Fruit fly (Drosophila melanogaster) whole organism, embryonic: ENCODE results near the gene RpL34b.

Experiments
- Antp ChIP-seq: fragments of 200-800 bp; sonication (Bioruptor generic); optimal IDR thresholded peaks from 3 replicates; lab custom pipeline; 2016; ENCODE audit warnings: missing biosample characterization, missing genetic modification characterization
- Asciz ChIP-seq: fragments of 200-800 bp; sonication (Bioruptor generic); optimal IDR thresholded peaks from 2 replicates; lab custom pipeline; 2017; ENCODE audit warnings: missing biosample characterization, mild to moderate bottlenecking, missing genetic modification characterization, missing genetic modification reagents
- B-H1 ChIP-seq: fragments of 200-800 bp; sonication (Bioruptor generic); IDR thresholded peaks from 3 replicates; pipeline ENCODE4 v1.3.6; 2022; ENCODE audit warnings: missing biosample characterization, missing genetic modification characterization
- CG1024 ChIP-seq: fragments of 200-800 bp; sonication (Bioruptor generic); IDR thresholded peaks from 2 replicates; pipeline ENCODE4 v1.3.6; 2022; ENCODE audit warnings: missing biosample characterization, missing genetic modification characterization
- CG10543 ChIP-seq: fragments of 200-800 bp; sonication (Bioruptor generic); optimal IDR thresholded peaks from 3 replicates; lab custom pipeline; 2017; ENCODE audit warnings: missing biosample characterization, mild to moderate bottlenecking, missing genetic modification characterization, moderate library complexity
- CG10654 ChIP-seq: fragments of 200-800 bp; sonication (Bioruptor generic); optimal IDR thresholded peaks from 2 replicates; lab custom pipeline; 2016; ENCODE audit warnings: missing biosample characterization, missing genetic modification characterization
- CG11560 ChIP-seq: fragments of 200-800 bp; sonication (Bioruptor generic); IDR thresholded peaks from 3 replicates; pipeline ENCODE4 v1.3.6; 2022; ENCODE audit warnings: missing biosample characterization, missing genetic modification characterization
- CG12104 ChIP-seq: fragments of 200-800 bp; sonication (Bioruptor generic); optimal IDR thresholded peaks from 3 replicates; lab custom pipeline; 2016; ENCODE audit warnings: missing biosample characterization, missing genetic modification characterization
- CG2129 ChIP-seq: fragments of 200-800 bp; sonication (Bioruptor generic); IDR thresholded peaks from 2 replicates; pipeline ENCODE4 v1.3.6; 2022; ENCODE audit warnings: missing biosample characterization, missing genetic modification characterization; ENCODE audit not compliant: partially characterized antibody
- CG2889 ChIP-seq: fragments of 200-800 bp; sonication (Bioruptor generic); IDR thresholded peaks from 3 replicates; pipeline ENCODE4 v1.3.6; 2022; ENCODE audit warnings: missing biosample characterization, missing genetic modification characterization
- CG30020 ChIP-seq: fragments of 200-800 bp; optimal IDR thresholded peaks from 2 replicates; lab custom pipeline; 2019; ENCODE audit warnings: missing biosample characterization, mild to moderate bottlenecking, missing genetic modification characterization, moderate library complexity
- CG3407 ChIP-seq: fragments of 200-800 bp; sonication (Bioruptor generic); optimal IDR thresholded peaks from 2 replicates; lab custom pipeline; 2018; ENCODE audit warnings: missing biosample characterization, mild to moderate bottlenecking, missing genetic modification characterization
- CG34422 ChIP-seq: fragments of 200-800 bp; sonication (Bioruptor generic); IDR thresholded peaks from 3 replicates; pipeline ENCODE4 v1.3.6; 2022; ENCODE audit warnings: missing biosample characterization, missing genetic modification characterization
- CG3726 ChIP-seq: fragments of 200-800 bp; sonication (Bioruptor generic); IDR thresholded peaks from 3 replicates; pipeline ENCODE4, ENCODE4 v1.3.6; 2022; ENCODE audit warnings: missing biosample characterization, missing genetic modification characterization
- CG42726 ChIP-seq: fragments of 200-800 bp; sonication (Bioruptor generic); IDR thresholded peaks from 2 replicates; pipeline ENCODE4 v1.3.6; 2022; ENCODE audit warnings: missing biosample characterization, missing genetic modification characterization; ENCODE audit not compliant: partially characterized antibody
- CG4617 ChIP-seq: fragments of 200-800 bp; sonication (Bioruptor generic); optimal IDR thresholded peaks from 3 replicates; lab custom pipeline; 2016; ENCODE audit warnings: missing biosample characterization, missing genetic modification characterization, borderline replicate concordance
- CG4707 ChIP-seq: fragments of 200-800 bp; sonication (Bioruptor generic); optimal IDR thresholded peaks from 2 replicates; lab custom pipeline; 2018; ENCODE audit warnings: missing biosample characterization, mild to moderate bottlenecking, missing genetic modification characterization, moderate library complexity
- CG8388 ChIP-seq: fragments of 200-800 bp; sonication (Bioruptor generic); optimal IDR thresholded peaks from 2 replicates; lab custom pipeline; 2019; ENCODE audit warnings: missing biosample characterization, mild to moderate bottlenecking, missing genetic modification characterization, moderate library complexity
- CG9609 ChIP-seq: fragments of 200-800 bp; sonication (Bioruptor generic); optimal IDR thresholded peaks from 3 replicates; lab custom pipeline; 2016; ENCODE audit warnings: missing biosample characterization, missing genetic modification characterization
- CTCF ChIP-seq: fragments of 200-800 bp; sonication (Bioruptor generic); optimal IDR thresholded peaks from 2 replicates; lab custom pipeline; 2017; ENCODE audit warnings: missing biosample characterization, mild to moderate bottlenecking, missing genetic modification characterization, moderate library complexity
- D19B ChIP-seq: fragments of 200-800 bp; sonication (Bioruptor generic); optimal IDR thresholded peaks from 2 replicates; lab custom pipeline; 2017; ENCODE audit warnings: missing biosample characterization, mild to moderate bottlenecking, missing genetic modification characterization
- Dfd ChIP-seq, 2 experiments: fragments of >200 bp; optimal IDR thresholded peaks; 2 replicates each; lab custom pipeline; 2017; ENCODE audit warnings: missing biosample characterization in 2 of 2, missing genetic modification characterization in 2 of 2
- Dip2 ChIP-seq: fragments of 200-800 bp; sonication (Bioruptor generic); IDR thresholded peaks from 2 replicates; pipeline ENCODE4 v1.3.6; 2022; ENCODE audit warnings: missing biosample characterization, missing genetic modification characterization
- Dll ChIP-seq: fragments of 200-800 bp; sonication (Bioruptor generic); IDR thresholded peaks from 4 replicates; pipeline ENCODE4 v1.3.6; 2022; ENCODE audit warnings: missing biosample characterization, missing genetic modification characterization; ENCODE audit not compliant: partially characterized antibody
- Gsc ChIP-seq: fragments of 200-800 bp; sonication (Bioruptor generic); IDR thresholded peaks from 2 replicates; pipeline ENCODE4 v1.3.6; 2022; ENCODE audit warnings: missing biosample characterization, missing genetic modification characterization
- Hr3 ChIP-seq: fragments of 200-800 bp; sonication (Bioruptor generic); optimal IDR thresholded peaks from 3 replicates; lab custom pipeline; 2016; ENCODE audit warnings: missing biosample characterization, missing genetic modification characterization
- Jarid2 ChIP-seq: fragments of 200-800 bp; sonication (Bioruptor generic); optimal IDR thresholded peaks from 3 replicates; lab custom pipeline; 2017; ENCODE audit warnings: mild to moderate bottlenecking, missing biosample characterization, missing genetic modification reagents, missing genetic modification characterization
- Med ChIP-seq: fragments of 200-800 bp; sonication (Bioruptor generic); peaks from one replicate; lab custom pipeline; 2016; ENCODE audit warnings: missing biosample characterization, missing genetic modification characterization, mild to moderate bottlenecking, inconsistent platforms, moderate library complexity
- Myb ChIP-seq: fragments of 200-800 bp; sonication (Bioruptor generic); optimal IDR thresholded peaks from 2 replicates; lab custom pipeline; 2016; ENCODE audit warnings: missing biosample characterization, missing genetic modification characterization
- NC2β ChIP-seq: fragments of 200-800 bp; sonication (Bioruptor generic); optimal IDR thresholded peaks from 2 replicates; lab custom pipeline; 2016; ENCODE audit warnings: missing biosample characterization, missing genetic modification characterization
- Side ChIP-seq: fragments of 200-800 bp; sonication (Bioruptor generic); optimal IDR thresholded peaks from 2 replicates; lab custom pipeline; 2016; ENCODE audit warnings: missing biosample characterization, missing genetic modification characterization
- ap ChIP-seq: fragments of 200-800 bp; sonication (Bioruptor generic); IDR thresholded peaks from 2 replicates; pipeline ENCODE4 v1.3.6; 2022; ENCODE audit warnings: missing biosample characterization, missing genetic modification characterization
- bcd ChIP-seq: fragments of 200-800 bp; sonication (Bioruptor generic); optimal IDR thresholded peaks from 2 replicates; lab custom pipeline; 2017; ENCODE audit warnings: missing biosample characterization, mild to moderate bottlenecking, missing genetic modification characterization
- bowl ChIP-seq: fragments of 200-800 bp; sonication (Bioruptor generic); IDR thresholded peaks from 2 replicates; pipeline ENCODE4 v1.3.6; 2022; ENCODE audit warnings: missing biosample characterization, missing genetic modification characterization
- cas ChIP-seq: fragments of 200-800 bp; sonication (Bioruptor generic); IDR thresholded peaks from 2 replicates; pipeline ENCODE4 v1.3.6; 2022; ENCODE audit warnings: missing biosample characterization, missing genetic modification characterization
- cwo ChIP-seq: fragments of 200-800 bp; sonication (Bioruptor generic); optimal IDR thresholded peaks from 3 replicates; lab custom pipeline; 2017; ENCODE audit warnings: missing biosample characterization, missing genetic modification characterization, mild to moderate bottlenecking, moderate library complexity, missing genetic modification reagents
- hkb ChIP-seq, 2 experiments: fragments of 200-800 bp in 1 of 2; fragments of >200 bp in 1 of 2; sonication (Bioruptor generic) in 1 of 2; IDR thresholded peaks in 1 of 2; optimal IDR thresholded peaks in 1 of 2; 2 replicates each; pipeline versions ENCODE4 v1.3.6 to Lab custom; 2017 to 2022; ENCODE audit warnings: missing biosample characterization in 1 of 2, missing genetic modification characterization in 1 of 2
- jumu ChIP-seq: fragments of 200-800 bp; sonication (Bioruptor generic); optimal IDR thresholded peaks from 3 replicates; lab custom pipeline; 2016; ENCODE audit warnings: missing biosample characterization, missing genetic modification characterization
- kni ChIP-seq: fragments of 200-800 bp; sonication (Bioruptor generic); optimal IDR thresholded peaks from 3 replicates; lab custom pipeline; 2017; ENCODE audit warnings: mild to moderate bottlenecking, missing biosample characterization, missing genetic modification reagents, missing genetic modification characterization
- knrl ChIP-seq: fragments of 200-800 bp; sonication (Bioruptor generic); IDR thresholded peaks from 3 replicates; pipeline ENCODE4 v1.3.6; 2022; ENCODE audit warnings: missing biosample characterization, missing genetic modification characterization; ENCODE audit not compliant: partially characterized antibody
- lbe ChIP-seq: fragments of 200-800 bp; sonication (Bioruptor generic); optimal IDR thresholded peaks from 2 replicates; lab custom pipeline; 2016; ENCODE audit warnings: missing biosample characterization, mild to moderate bottlenecking, missing genetic modification characterization
- nerfin-2 ChIP-seq: fragments of 200-800 bp; sonication (Bioruptor generic); IDR thresholded peaks from 2 replicates; pipeline ENCODE4 v1.3.6; 2022; ENCODE audit warnings: missing biosample characterization, missing genetic modification characterization; ENCODE audit not compliant: partially characterized antibody
- pzg ChIP-seq: fragments of 200-800 bp; sonication (Bioruptor generic); optimal IDR thresholded peaks from 3 replicates; lab custom pipeline; 2018; ENCODE audit warnings: missing biosample characterization, mild to moderate bottlenecking, missing genetic modification characterization, moderate library complexity
- sd ChIP-seq: fragments of 200-800 bp; sonication (Bioruptor generic); optimal IDR thresholded peaks from 3 replicates; lab custom pipeline; 2018; ENCODE audit warnings: missing biosample characterization, mild to moderate bottlenecking, missing genetic modification characterization, moderate library complexity
- sens ChIP-seq: fragments of 200-800 bp; sonication (Bioruptor generic); peaks from one replicate; lab custom pipeline; 2016; ENCODE audit warnings: missing biosample characterization, missing genetic modification characterization
- stc ChIP-seq: fragments of 200-800 bp; sonication (Bioruptor generic); IDR thresholded peaks from 2 replicates; pipeline ENCODE4 v1.3.6; 2022; ENCODE audit warnings: missing biosample characterization, missing genetic modification characterization
- sug ChIP-seq: fragments of 200-800 bp; optimal IDR thresholded peaks from 2 replicates; lab custom pipeline; 2019; ENCODE audit warnings: missing biosample characterization, mild to moderate bottlenecking, missing genetic modification characterization, moderate library complexity
- tap ChIP-seq: fragments of 200-800 bp; optimal IDR thresholded peaks from 3 replicates; lab custom pipeline; 2019; ENCODE audit warnings: missing biosample characterization, mild to moderate bottlenecking, missing genetic modification characterization, moderate library complexity
- ttk ChIP-seq: fragments of 200-800 bp; sonication (Bioruptor generic); IDR thresholded peaks from 2 replicates; pipeline ENCODE4 v2.1.2; 2022; ENCODE audit warnings: missing biosample characterization, missing genetic modification characterization
- zf30C ChIP-seq: fragments of 200-800 bp; sonication (Bioruptor generic); optimal IDR thresholded peaks from 3 replicates; lab custom pipeline; 2018; ENCODE audit warnings: missing biosample characterization, mild to moderate bottlenecking, missing genetic modification characterization
- zfh1 ChIP-seq: fragments of 200-800 bp; sonication (Bioruptor generic); IDR thresholded peaks from 3 replicates; pipeline ENCODE4 v1.3.6; 2022; ENCODE audit warnings: missing biosample characterization, missing genetic modification characterization

Gene RpL34b

DNA sequence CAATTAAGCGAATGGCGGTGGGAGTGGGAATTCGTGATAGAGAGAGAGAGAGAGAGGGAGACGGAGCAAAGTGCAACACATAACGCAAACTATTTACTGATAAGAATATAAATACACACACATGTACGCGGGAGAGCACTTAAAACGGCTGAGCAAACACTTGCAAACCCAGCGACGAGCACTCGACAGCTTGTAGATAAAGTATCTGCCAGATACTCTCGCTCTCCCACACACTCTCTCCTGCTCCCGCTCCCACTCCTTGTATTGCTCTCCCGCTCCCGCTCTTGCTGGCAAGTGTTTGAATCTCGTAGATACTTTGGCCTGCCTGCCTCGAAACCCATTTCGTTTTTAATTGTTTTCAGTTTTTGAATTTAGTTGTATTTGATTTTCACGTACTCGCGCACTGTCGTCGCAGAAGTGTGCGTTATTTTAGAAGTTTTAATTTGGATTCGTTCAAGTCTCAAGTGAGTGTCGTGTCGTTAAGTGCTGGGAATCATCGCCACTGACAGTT is 27.2 kb upstream of the RpL34b start:
- TF ChIP-seq CG1024 (GFP tag; lab: Robert Waterston, UW), result no peak
- TF ChIP-seq sd (tag; lab: Kevin White, UChicago), result peak; percentile 89
- peak; percentile 79 for TF ChIP-seq sens
- TF ChIP-seq Dip2 (GFP tag; lab: Robert Waterston, UW), result no peak
- peak; percentile 69 for TF ChIP-seq Jarid2 (GFP tag; lab: Kevin White, UChicago)
- TF ChIP-seq CG30020, result no peak
- TF ChIP-seq CG12104, result no peak
- no peak for TF ChIP-seq cas
- TF ChIP-seq bowl (GFP tag; lab: Robert Waterston, UW), result peak; percentile 47; the same call in 1 of the 2 replicates
- no peak for TF ChIP-seq bcd
- no peak for TF ChIP-seq Gsc
- TF ChIP-seq CTCF, result peak; percentile 1
- TF ChIP-seq CG3407 (GFP tag; lab: Kevin White, UChicago), result peak; percentile 35
- no peak for TF ChIP-seq CG2889
- TF ChIP-seq cwo (GFP tag; lab: Kevin White, UChicago), result peak; percentile 23
- TF ChIP-seq hkb (optimal IDR thresholded peaks at IDR 0.05; lab: Kevin White, UChicago), result no peak
- TF ChIP-seq hkb (GFP tag; IDR thresholded peaks at IDR 0.05; lab: Robert Waterston, UW), result peak; percentile 62
- no peak; the same call in 2 of the 3 replicates for TF ChIP-seq CG3726 (GFP tag; lab: Robert Waterston, UW)
- no peak for TF ChIP-seq CG10654 (GFP tag; lab: Kevin White, UChicago)
- TF ChIP-seq Dll (GFP tag; lab: Robert Waterston, UW), result peak; percentile 51; the same call in 3 of the 4 replicates
- no peak for TF ChIP-seq CG8388
- TF ChIP-seq knrl, result no peak
- TF ChIP-seq CG9609, result no peak
- no peak for TF ChIP-seq ttk (GFP tag; lab: Robert Waterston, UW)
- peak; percentile 60 for TF ChIP-seq CG10543 (GFP tag; lab: Kevin White, UChicago)
- peak; percentile 39 for TF ChIP-seq sug
- TF ChIP-seq Myb (GFP tag; lab: Kevin White, UChicago), result no peak
- TF ChIP-seq NC2β (GFP tag; lab: Kevin White, UChicago), result no peak
- TF ChIP-seq CG4617 (GFP tag; lab: Kevin White, UChicago), result no peak
- no peak; the same call in 2 of the 3 replicates for TF ChIP-seq B-H1 (GFP tag; lab: Robert Waterston, UW)
- TF ChIP-seq tap (tag; lab: Kevin White, UChicago), result no peak
- no peak for TF ChIP-seq Dfd (GFP tag; optimal IDR thresholded peaks at IDR 0.05; lab: Kevin White, UChicago)
- TF ChIP-seq CG11560 (tag; lab: Robert Waterston, UW), result no peak
- TF ChIP-seq kni (GFP tag; lab: Kevin White, UChicago), result peak; percentile 87
- TF ChIP-seq Hr3 (GFP tag; lab: Kevin White, UChicago), result no peak
- TF ChIP-seq zf30C, result peak; percentile 2
- no peak for TF ChIP-seq zfh1 (GFP tag; lab: Robert Waterston, UW)
- no peak for TF ChIP-seq CG4707 (GFP tag; lab: Kevin White, UChicago)
- no peak for TF ChIP-seq nerfin-2 (GFP tag; lab: Robert Waterston, UW)
- no peak for TF ChIP-seq jumu (GFP tag; lab: Kevin White, UChicago)
- no peak for TF ChIP-seq D19B
- TF ChIP-seq CG34422 (GFP tag; lab: Robert Waterston, UW), result no peak
- peak; percentile 54 for TF ChIP-seq Med
- TF ChIP-seq ap (GFP tag; lab: Robert Waterston, UW), result no peak
- TF ChIP-seq lbe (GFP tag; lab: Kevin White, UChicago), result peak; percentile 36
- no peak for TF ChIP-seq pzg (GFP tag; lab: Kevin White, UChicago)
- peak; percentile 64 for TF ChIP-seq Asciz
- no peak for TF ChIP-seq Antp (GFP tag; lab: Kevin White, UChicago)
- peak; percentile 46 for TF ChIP-seq stc (GFP tag; lab: Robert Waterston, UW)
- TF ChIP-seq CG42726 (GFP tag; lab: Robert Waterston, UW), result no peak
- TF ChIP-seq Side (GFP tag; lab: Kevin White, UChicago), result peak; percentile 41
- no peak for TF ChIP-seq CG2129
